Worm (Caenorhabditis elegans) whole organism, mixed stage, embryonic: Measurements from ENCODE around the gene C18E9.5.

Source experiments
- ces-1 ChIP-seq: fragments of 150-350 bp; optimal IDR thresholded peaks from 2 replicates; lab custom pipeline; 2014; ENCODE audit warnings: missing biosample characterization, missing genetic modification reagents, missing genetic modification characterization
- lin-13 ChIP-seq: fragments of 150-350 bp; optimal IDR thresholded peaks from 2 replicates; lab custom pipeline; 2014; ENCODE audit warnings: missing biosample characterization, missing genetic modification characterization
- nhr-237 ChIP-seq: fragments of 150-350 bp; optimal IDR thresholded peaks from 2 replicates; lab custom pipeline; 2014; ENCODE audit warnings: missing biosample characterization, missing genetic modification characterization
- nhr-76 ChIP-seq: sonication (generic microtip); optimal IDR thresholded peaks from 2 replicates; lab custom pipeline; 2017; ENCODE audit warnings: missing biosample characterization, missing genetic modification characterization
- unc-39 ChIP-seq: fragments of 150-350 bp; optimal IDR thresholded peaks from 2 replicates; lab custom pipeline; 2014; ENCODE audit warnings: missing biosample characterization, missing genetic modification characterization

DNA sequence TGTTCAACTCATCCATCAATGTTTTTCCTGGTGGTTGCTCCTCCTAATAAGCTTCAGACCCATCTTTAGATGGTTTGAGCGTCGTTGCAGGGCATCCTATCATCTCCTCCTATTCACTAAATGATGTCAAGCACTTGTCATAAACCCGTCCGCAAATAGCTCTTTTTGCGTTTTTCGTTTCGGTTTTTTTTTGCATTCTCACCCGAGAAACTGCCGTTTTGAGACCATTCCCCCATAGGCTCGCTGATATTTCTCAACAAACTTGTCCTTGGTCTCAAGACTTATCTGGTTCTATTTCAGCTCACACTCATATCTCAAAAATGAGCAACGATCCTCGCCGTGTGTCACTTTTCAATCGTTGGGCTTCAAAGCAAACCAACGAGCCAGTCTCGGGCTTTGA, 9.4 kb upstream of the C18E9.5 start, which contains the start of gene cal-2:
- TF ChIP-seq unc-39 (tag; lab: Kevin White, UChicago) (no peak), nhr-76 (tag; lab: Kevin White, UChicago) (no peak), ces-1 (no peak), lin-13 (no peak), nhr-237 (tag; lab: Kevin White, UChicago) (no peak)
